Worm (Caenorhabditis elegans) whole organism, midembryonic: Measurements from ENCODE around the gene mev-1.

Experiments used
- T22C8.4 ChIP-seq: fragments of 200-800 bp; sonication (Bioruptor generic); IDR thresholded peaks from 2 replicates; pipeline ENCODE4 v1.3.6; 2022; ENCODE audit warnings: missing genetic modification characterization, missing compliant biosample characterization
- cog-1 ChIP-seq: sonication (generic microtip); optimal IDR thresholded peaks from 2 replicates; lab custom pipeline; 2016; ENCODE audit warnings: missing genetic modification characterization, missing compliant biosample characterization
- flt-1 ChIP-seq: fragments of 200-800 bp; sonication (Bioruptor generic); IDR thresholded peaks from 2 replicates; pipeline ENCODE4 v1.3.6; 2022; ENCODE audit warnings: missing genetic modification characterization, missing compliant biosample characterization
- klf-2 ChIP-seq: fragments of 200-800 bp; sonication (Bioruptor generic); conservative IDR thresholded peaks from 2 replicates; pipeline ENCODE4 v1.3.6; 2022; ENCODE audit warnings: missing genetic modification reagents, missing genetic modification characterization, missing compliant biosample characterization
- med-1 ChIP-seq: sonication (generic microtip); optimal IDR thresholded peaks from 2 replicates; lab custom pipeline; 2017; ENCODE audit warnings: missing genetic modification characterization, mild to moderate bottlenecking, missing compliant biosample characterization, antibody characterized with exemption, missing genetic modification reagents; ENCODE audit not compliant: insufficient read depth
- ref-1 ChIP-seq: fragments of 200-800 bp; sonication (Bioruptor generic); conservative IDR thresholded peaks from 2 replicates; pipeline ENCODE4 v1.3.6; 2022; ENCODE audit warnings: missing genetic modification reagents, missing genetic modification characterization, missing compliant biosample characterization
- tab-1 ChIP-seq: fragments of 200-800 bp; sonication (Bioruptor generic); IDR thresholded peaks from 2 replicates; pipeline ENCODE4 v1.3.6; 2022; ENCODE audit warnings: missing genetic modification characterization, missing compliant biosample characterization
- ztf-23 ChIP-seq: fragments of 200-800 bp; sonication (Bioruptor generic); IDR thresholded peaks from 2 replicates; pipeline ENCODE4 v1.3.6; 2022; ENCODE audit warnings: missing genetic modification reagents, missing genetic modification characterization, missing compliant biosample characterization
- ztf-29 ChIP-seq: fragments of 200-800 bp; sonication (Bioruptor generic); IDR thresholded peaks from 2 replicates; pipeline ENCODE4 v1.3.6; 2022; ENCODE audit warnings: missing genetic modification reagents, missing genetic modification characterization, missing compliant biosample characterization

Gene mev-1

ce11 chrIII:10328565-10329541, 5.2 kb upstream of the mev-1 start:
- TF ChIP-seq klf-2 (no peak), cog-1 (tag; lab: Kevin White, UChicago) (no peak), T22C8.4 (GFP tag; lab: Robert Waterston, UW) (no peak), ztf-23 (GFP tag; lab: Robert Waterston, UW) (no peak)

ce11 chrIII:10329811-10330210, 4.3 kb upstream of the mev-1 start:
- no peak for TF ChIP-seq flt-1 (GFP tag; lab: Robert Waterston, UW)
- TF ChIP-seq ztf-29 (GFP tag; lab: Robert Waterston, UW): no peak
- no peak for TF ChIP-seq ztf-23 (GFP tag; lab: Robert Waterston, UW)
- TF ChIP-seq med-1 (GFP tag; lab: Kevin White, UChicago): no peak
- TF ChIP-seq klf-2: no peak
- no peak for TF ChIP-seq tab-1 (GFP tag; lab: Robert Waterston, UW)
- TF ChIP-seq ref-1 (GFP tag; lab: Robert Waterston, UW): no peak
- TF ChIP-seq T22C8.4 (GFP tag; lab: Robert Waterston, UW): no peak
- no peak for TF ChIP-seq cog-1 (tag; lab: Kevin White, UChicago)

ce11 chrIII:10330372-10331062, 3.6 kb upstream of the mev-1 start, which contains the start of gene nex-2:
Gene nex-2 (minus strand): TSS chrIII:10330422.
- TF ChIP-seq flt-1 (GFP tag; lab: Robert Waterston, UW): no peak
- TF ChIP-seq tab-1 (GFP tag; lab: Robert Waterston, UW): no peak
- TF ChIP-seq ref-1 (GFP tag; lab: Robert Waterston, UW): no peak
- no peak for TF ChIP-seq ztf-23 (GFP tag; lab: Robert Waterston, UW)
- no peak for TF ChIP-seq T22C8.4 (GFP tag; lab: Robert Waterston, UW)
- no peak for TF ChIP-seq cog-1 (tag; lab: Kevin White, UChicago)
- TF ChIP-seq ztf-29 (GFP tag; lab: Robert Waterston, UW): no peak
- TF ChIP-seq klf-2: no peak
- TF ChIP-seq med-1 (GFP tag; lab: Kevin White, UChicago): no peak

ce11 chrIII:10331232-10331631, 2.8 kb upstream of the mev-1 start:
- TF ChIP-seq klf-2 (no peak), med-1 (GFP tag; lab: Kevin White, UChicago) (no peak), cog-1 (tag; lab: Kevin White, UChicago) (no peak), flt-1 (GFP tag; lab: Robert Waterston, UW) (no peak), tab-1 (GFP tag; lab: Robert Waterston, UW) (no peak), ztf-23 (GFP tag; lab: Robert Waterston, UW) (no peak), T22C8.4 (GFP tag; lab: Robert Waterston, UW) (no peak), ref-1 (GFP tag; lab: Robert Waterston, UW) (no peak), ztf-29 (GFP tag; lab: Robert Waterston, UW) (no peak)

- TF ChIP-seq ztf-23 (GFP tag; lab: Robert Waterston, UW): no peak
- no peak for TF ChIP-seq T22C8.4 (GFP tag; lab: Robert Waterston, UW)
- TF ChIP-seq klf-2: no peak
- no peak for TF ChIP-seq med-1 (GFP tag; lab: Kevin White, UChicago)
- TF ChIP-seq ztf-29 (GFP tag; lab: Robert Waterston, UW): no peak
- no peak for TF ChIP-seq tab-1 (GFP tag; lab: Robert Waterston, UW)
- no peak for TF ChIP-seq cog-1 (tag; lab: Kevin White, UChicago)
- TF ChIP-seq flt-1 (GFP tag; lab: Robert Waterston, UW): no peak
- no peak for TF ChIP-seq ref-1 (GFP tag; lab: Robert Waterston, UW)
Measured at ce11 chrIII:10332560-10332959, 1.5 kb upstream of the mev-1 start, which contains the start of gene T07C4.12. Gene T07C4.12 (minus strand): TSS chrIII:10332660.

- TF ChIP-seq T22C8.4 (GFP tag; lab: Robert Waterston, UW) (no peak), tab-1 (GFP tag; lab: Robert Waterston, UW) (no peak), ref-1 (GFP tag; lab: Robert Waterston, UW) (no peak), flt-1 (GFP tag; lab: Robert Waterston, UW) (no peak), ztf-23 (GFP tag; lab: Robert Waterston, UW) (no peak), cog-1 (tag; lab: Kevin White, UChicago) (no peak), med-1 (GFP tag; lab: Kevin White, UChicago) (no peak), ztf-29 (GFP tag; lab: Robert Waterston, UW) (no peak), klf-2 (no peak)
Measured at ce11 chrIII:10335086-10335485, 1.0 kb downstream of the mev-1 start, which contains the start of gene ced-9. Gene ced-9 (plus strand): TSS chrIII:10335172.

- TF ChIP-seq tab-1 (GFP tag; lab: Robert Waterston, UW) (no peak), ztf-29 (GFP tag; lab: Robert Waterston, UW) (no peak), med-1 (GFP tag; lab: Kevin White, UChicago) (no peak), flt-1 (GFP tag; lab: Robert Waterston, UW) (no peak), ref-1 (GFP tag; lab: Robert Waterston, UW) (no peak), ztf-23 (GFP tag; lab: Robert Waterston, UW) (no peak), klf-2 (no peak), cog-1 (tag; lab: Kevin White, UChicago) (no peak), T22C8.4 (GFP tag; lab: Robert Waterston, UW) (no peak)
Measured at ce11 chrIII:10336109-10336508, 2.0 kb downstream of the mev-1 start.

ce11 chrIII:10337508-10338166, 3.6 kb downstream of the mev-1 start, which contains the start of gene ttr-15:
Gene ttr-15 (plus strand): TSS chrIII:10337847.
- TF ChIP-seq tab-1 (GFP tag; lab: Robert Waterston, UW) (no peak), cog-1 (tag; lab: Kevin White, UChicago) (no peak), ztf-23 (GFP tag; lab: Robert Waterston, UW) (no peak), T22C8.4 (GFP tag; lab: Robert Waterston, UW) (no peak), ref-1 (GFP tag; lab: Robert Waterston, UW) (no peak), klf-2 (no peak), ztf-29 (GFP tag; lab: Robert Waterston, UW) (no peak), flt-1 (GFP tag; lab: Robert Waterston, UW) (no peak), med-1 (GFP tag; lab: Kevin White, UChicago) (no peak)
